Fruit fly (Drosophila melanogaster): ENCODE results near the gene CG7024.
A peak's percentile ranks its signal among the peaks of the same experiment; 100 is the strongest.

Gene CG7024

DNA sequence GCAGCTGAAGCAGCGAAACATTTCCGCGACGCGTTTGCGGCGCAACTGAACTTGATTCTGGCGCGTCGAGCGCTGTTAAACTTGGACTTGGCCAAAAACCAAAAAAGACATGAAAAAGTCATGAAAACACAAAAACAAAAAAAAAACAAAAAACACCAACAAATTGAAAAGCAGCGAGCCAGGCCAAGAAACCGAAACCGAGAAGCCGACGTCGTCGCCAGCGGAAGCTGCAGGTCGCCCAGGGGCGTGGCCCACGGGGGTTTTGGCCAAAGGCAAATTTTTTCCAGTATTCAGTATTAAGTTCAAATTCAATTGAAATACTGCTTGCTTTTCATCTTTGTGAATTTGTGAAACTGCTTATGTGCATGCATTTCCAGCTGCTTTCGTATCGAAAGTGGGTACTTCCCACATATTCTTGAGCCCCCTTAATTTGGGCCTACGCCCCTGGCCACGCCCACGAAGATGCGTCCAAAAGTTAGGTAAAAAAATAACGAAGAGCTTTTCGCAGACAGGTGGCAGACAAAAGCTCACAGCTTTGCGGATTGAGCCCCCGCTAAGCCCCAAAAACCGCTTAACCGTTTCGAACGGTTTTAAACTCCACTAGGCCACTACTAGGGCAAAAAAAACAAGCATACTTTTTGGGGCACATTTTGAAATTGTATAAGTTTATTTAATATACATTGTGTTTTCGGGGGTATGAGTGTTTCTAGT, 38.3 kb upstream of the CG7024 start, which contains the start of gene CG3009 (continued):
- TF ChIP-seq Trl (optimal IDR thresholded peaks at IDR 0.05) (no peak), Trl (GFP tag; optimal IDR thresholded peaks at IDR 0.05) (peak; percentile 99), CG8478 (optimal IDR thresholded peaks at IDR 0.05) (no peak), pan (optimal IDR thresholded peaks at IDR 0.05) (no peak), pan (GFP tag; optimal IDR thresholded peaks at IDR 0.05 in 1 of 2, IDR thresholded peaks at IDR 0.05 in 1 of 2) (peak in 1 of 2 experiments; percentile 98), gcm2 (GFP tag; optimal IDR thresholded peaks at IDR 0.05) (peak; percentile 95), tap (tag; optimal IDR thresholded peaks at IDR 0.05) (peak; percentile 95), CG9817 (tag; optimal IDR thresholded peaks at IDR 0.05) (peak; percentile 97), CG1832 (GFP tag; optimal IDR thresholded peaks at IDR 0.05) (peak; percentile 38), CG10147 (GFP tag; optimal IDR thresholded peaks at IDR 0.05) (peak; percentile 97), CG7786 (GFP tag; optimal IDR thresholded peaks at IDR 0.05) (peak; percentile 98), CG14667 (GFP tag; IDR thresholded peaks at IDR 0.05) (peak; percentile 95), CG16779 (GFP tag; IDR thresholded peaks at IDR 0.05) (peak; percentile 95), eyg (GFP tag; optimal IDR thresholded peaks at IDR 0.05) (peak; percentile 97), Dip2 (GFP tag; IDR thresholded peaks at IDR 0.05) (peak; percentile 75), NfI (GFP tag; optimal IDR thresholded peaks at IDR 0.05) (peak; percentile 98), CG1792 (GFP tag; optimal IDR thresholded peaks at IDR 0.05) (peak; percentile 96), CG14441 (GFP tag; IDR thresholded peaks at IDR 0.05) (peak; percentile 98), lov (optimal IDR thresholded peaks at IDR 0.05) (no peak), lov (GFP tag; IDR thresholded peaks at IDR 0.05) (peak; percentile 93), ssp (GFP tag; IDR thresholded peaks at IDR 0.05) (peak; percentile 90), CG8089 (GFP tag; optimal IDR thresholded peaks at IDR 0.05) (peak; percentile 97), abd-A (tag; optimal IDR thresholded peaks at IDR 0.05) (peak; percentile 85), Dad (GFP tag; optimal IDR thresholded peaks at IDR 0.05) (peak; percentile 98), vfl (GFP tag; optimal IDR thresholded peaks at IDR 0.05) (peak; percentile 96), CG10979 (tag; optimal IDR thresholded peaks at IDR 0.05) (peak; percentile 93), her (GFP tag; optimal IDR thresholded peaks at IDR 0.05) (peak; percentile 97), E2f1 (GFP tag; IDR thresholded peaks at IDR 0.05) (peak; percentile 97), gt (GFP tag; IDR thresholded peaks at IDR 0.05) (peak; percentile 92), nom (GFP tag; optimal IDR thresholded peaks at IDR 0.05) (peak; percentile 96), dm (GFP tag; optimal IDR thresholded peaks at IDR 0.05) (peak; percentile 92), Asciz (GFP tag; optimal IDR thresholded peaks at IDR 0.05) (peak; percentile 94), CG8765 (GFP tag; IDR thresholded peaks at IDR 0.05) (peak; percentile 89), CG11560 (tag; IDR thresholded peaks at IDR 0.05) (peak; percentile 90), CG17328 (GFP tag; IDR thresholded peaks at IDR 0.05) (peak; percentile 95), CG10267 (tag; optimal IDR thresholded peaks at IDR 0.05) (peak; percentile 88), Oaz (GFP tag; IDR thresholded peaks at IDR 0.05) (peak; percentile 96), CG4404 (GFP tag; IDR thresholded peaks at IDR 0.05) (peak; percentile 94), Oli (tag; optimal IDR thresholded peaks at IDR 0.05) (peak; percentile 97), Opbp (GFP tag; IDR thresholded peaks at IDR 0.05; ENCODE audit: partially characterized antibody) (0 out of 3 replicates have a peak, but pooled peaks have one; percentile 12), ap (GFP tag; IDR thresholded peaks at IDR 0.05) (peak; percentile 93), inv (GFP tag; IDR thresholded peaks at IDR 0.05; ENCODE audit: partially characterized antibody) (no peak), Rx (GFP tag; IDR thresholded peaks at IDR 0.05) (peak; percentile 94), sens-2 (GFP tag; IDR thresholded peaks at IDR 0.05) (peak; percentile 92), trem (tag; optimal IDR thresholded peaks at IDR 0.05) (peak; percentile 89), CG14860 (GFP tag; IDR thresholded peaks at IDR 0.05; ENCODE audit: partially characterized antibody) (no peak), salm (tag; optimal IDR thresholded peaks at IDR 0.05) (peak; percentile 92), CG9727 (GFP tag; optimal IDR thresholded peaks at IDR 0.05) (peak; percentile 95), crol (GFP tag; IDR thresholded peaks at IDR 0.05) (peak; percentile 70), ase (GFP tag; IDR thresholded peaks at IDR 0.05) (peak; percentile 96), CG6765 (GFP tag; optimal IDR thresholded peaks at IDR 0.05) (peak; percentile 98)

Measured in whole organism, embryonic.